Fruit fly (Drosophila melanogaster): ENCODE measurements around the gene CG3610.

DNA sequence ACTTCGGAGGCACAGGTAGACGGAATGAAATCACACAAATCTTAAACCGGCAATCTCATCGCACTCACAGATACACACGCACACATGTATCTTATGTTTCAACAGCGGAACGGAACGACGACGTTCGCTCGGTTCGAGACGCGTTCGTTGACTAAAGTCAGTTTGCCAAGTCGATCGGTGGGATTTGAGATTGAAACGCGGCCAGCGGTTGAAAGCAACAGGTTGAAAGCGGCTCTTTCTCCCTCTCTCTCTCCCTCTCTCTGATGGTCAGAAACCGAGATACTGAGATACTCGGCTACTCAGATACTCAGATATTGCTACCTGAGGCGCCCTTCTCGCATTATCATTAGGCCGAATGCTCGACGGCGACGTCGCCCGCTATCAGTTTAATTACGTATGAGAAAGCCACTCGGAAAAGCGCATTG lies 8.9 kb downstream of the CG3610 start:
- TF ChIP-seq fd96Ca (GFP tag; IDR thresholded peaks at IDR 0.05) (no peak), gl (tag; optimal IDR thresholded peaks at IDR 0.05) (peak; percentile 61), CG8159 (tag; optimal IDR thresholded peaks at IDR 0.05) (no peak), CG13204 (GFP tag; optimal IDR thresholded peaks at IDR 0.05) (peak; percentile 59), Pif1A (GFP tag; optimal IDR thresholded peaks at IDR 0.05) (peak; percentile 77), D1 (tag; optimal IDR thresholded peaks at IDR 0.05) (no peak), CG17806 (tag; optimal IDR thresholded peaks at IDR 0.05) (peak; percentile 0), Pif1B (GFP tag; optimal IDR thresholded peaks at IDR 0.05) (peak; percentile 76), Ets98B (GFP tag; IDR thresholded peaks at IDR 0.05) (peak; percentile 74)
